Fruit fly (Drosophila melanogaster) whole organism, embryonic: ENCODE measurements around the gene Mpcp2.

Experiments
- Ada2b ChIP-seq: fragments of 200-800 bp; sonication (Bioruptor generic); IDR thresholded peaks from 2 replicates; pipeline ENCODE4 v1.3.6; 2022; ENCODE audit warnings: missing biosample characterization, missing genetic modification characterization
- Aef1 ChIP-seq: fragments of 200-800 bp; sonication (Bioruptor generic); IDR thresholded peaks from 3 replicates; pipeline ENCODE4 v1.3.6; 2022; ENCODE audit warnings: missing biosample characterization, missing genetic modification characterization
- BEAF-32 ChIP-seq: fragments of 200-800 bp; sonication (Bioruptor generic); optimal IDR thresholded peaks from 3 replicates; lab custom pipeline; 2017; ENCODE audit warnings: missing biosample characterization, missing genetic modification characterization, mild to moderate bottlenecking, moderate library complexity, missing genetic modification reagents
- Bteb2 ChIP-seq: fragments of 200-800 bp; sonication (Bioruptor generic); optimal IDR thresholded peaks from 2 replicates; lab custom pipeline; 2016; ENCODE audit warnings: missing biosample characterization, missing genetic modification characterization
- CG10209 ChIP-seq: fragments of 200-800 bp; sonication (Bioruptor generic); optimal IDR thresholded peaks from 3 replicates; lab custom pipeline; 2017; ENCODE audit warnings: missing biosample characterization, mild to moderate bottlenecking, missing genetic modification characterization, missing genetic modification reagents
- CG10565 ChIP-seq: fragments of 200-800 bp; sonication (Bioruptor generic); optimal IDR thresholded peaks from 3 replicates; lab custom pipeline; 2016; ENCODE audit warnings: missing biosample characterization, mild to moderate bottlenecking, missing genetic modification characterization
- CG11247 ChIP-seq: fragments of 200-800 bp; sonication (Bioruptor generic); IDR thresholded peaks from 2 replicates; pipeline ENCODE4 v1.3.6; 2022; ENCODE audit warnings: missing biosample characterization, missing genetic modification characterization
- CG12236 ChIP-seq: fragments of 200-800 bp; sonication (Bioruptor generic); optimal IDR thresholded peaks from 2 replicates; lab custom pipeline; 2016; ENCODE audit warnings: missing biosample characterization, missing genetic modification characterization
- CG14441 ChIP-seq: fragments of 200-800 bp; sonication (Bioruptor generic); IDR thresholded peaks from 2 replicates; pipeline ENCODE4 v1.3.6; 2022; ENCODE audit warnings: missing biosample characterization, missing genetic modification characterization
- CG1529 ChIP-seq: fragments of 200-800 bp; sonication (Bioruptor generic); optimal IDR thresholded peaks from 3 replicates; lab custom pipeline; 2018; ENCODE audit warnings: missing biosample characterization, missing genetic modification characterization
- CG15514 ChIP-seq: fragments of 200-800 bp; sonication (Bioruptor generic); optimal IDR thresholded peaks from 3 replicates; lab custom pipeline; 2017; ENCODE audit warnings: missing biosample characterization, missing genetic modification characterization, mild to moderate bottlenecking, moderate library complexity, missing genetic modification reagents
- CG15601 ChIP-seq: fragments of 200-800 bp; sonication (Bioruptor generic); optimal IDR thresholded peaks from 3 replicates; lab custom pipeline; 2019; ENCODE audit warnings: missing biosample characterization, mild to moderate bottlenecking, missing genetic modification characterization, moderate library complexity
- CG2712 ChIP-seq: fragments of 200-800 bp; optimal IDR thresholded peaks from 3 replicates; lab custom pipeline; 2019; ENCODE audit warnings: missing biosample characterization, mild to moderate bottlenecking, missing genetic modification characterization, moderate library complexity
- CG2889 ChIP-seq: fragments of 200-800 bp; sonication (Bioruptor generic); IDR thresholded peaks from 3 replicates; pipeline ENCODE4 v1.3.6; 2022; ENCODE audit warnings: missing biosample characterization, missing genetic modification characterization
- CG31365 ChIP-seq: fragments of 200-800 bp; sonication (Bioruptor generic); optimal IDR thresholded peaks from 2 replicates; lab custom pipeline; 2018; ENCODE audit warnings: missing biosample characterization, mild to moderate bottlenecking, missing genetic modification characterization
- CG43689 ChIP-seq: fragments of 200-800 bp; sonication (Bioruptor generic); IDR thresholded peaks from 2 replicates; pipeline ENCODE4 v1.3.6; 2022; ENCODE audit warnings: missing biosample characterization, missing genetic modification characterization
- CG6272 ChIP-seq: fragments of 200-800 bp; sonication (Bioruptor generic); IDR thresholded peaks from 2 replicates; pipeline ENCODE4 v1.3.6; 2022; ENCODE audit warnings: missing biosample characterization, missing genetic modification characterization
- CG6654 ChIP-seq: fragments of 200-800 bp; sonication (Bioruptor generic); optimal IDR thresholded peaks from 2 replicates; lab custom pipeline; 2017; ENCODE audit warnings: missing biosample characterization, mild to moderate bottlenecking, missing genetic modification characterization
- CG7271 ChIP-seq: fragments of 200-800 bp; sonication (Bioruptor generic); optimal IDR thresholded peaks from 2 replicates; lab custom pipeline; 2018; ENCODE audit warnings: missing biosample characterization, mild to moderate bottlenecking, missing genetic modification characterization, moderate library complexity
- CG7357 ChIP-seq: fragments of 200-800 bp; sonication (Bioruptor generic); IDR thresholded peaks from 3 replicates; pipeline ENCODE4 v1.3.6; 2022; ENCODE audit warnings: missing biosample characterization, missing genetic modification characterization
- Dbx ChIP-seq: fragments of 200-800 bp; sonication (Bioruptor generic); IDR thresholded peaks from 3 replicates; pipeline ENCODE4 v1.3.6; 2022; ENCODE audit warnings: missing biosample characterization, missing genetic modification characterization
- Dip3 ChIP-seq: fragments of 200-800 bp; sonication (Bioruptor generic); optimal IDR thresholded peaks from 3 replicates; lab custom pipeline; 2016; ENCODE audit warnings: missing biosample characterization, missing genetic modification characterization
- Drgx ChIP-seq: fragments of 200-800 bp; sonication (Bioruptor generic); IDR thresholded peaks from 2 replicates; pipeline ENCODE4 v1.3.6; 2022; ENCODE audit warnings: missing biosample characterization, missing genetic modification characterization
- Ets97D ChIP-seq: fragments of 200-800 bp; sonication (Bioruptor generic); optimal IDR thresholded peaks from 3 replicates; lab custom pipeline; 2016; ENCODE audit warnings: missing biosample characterization, missing genetic modification characterization
- Hand ChIP-seq: fragments of 200-800 bp; sonication (Bioruptor generic); optimal IDR thresholded peaks from 2 replicates; lab custom pipeline; 2017; ENCODE audit warnings: mild to moderate bottlenecking, missing biosample characterization, missing genetic modification reagents, missing genetic modification characterization
- Hmx ChIP-seq: fragments of 200-800 bp; sonication (Bioruptor generic); optimal IDR thresholded peaks from 2 replicates; lab custom pipeline; 2016; ENCODE audit warnings: missing biosample characterization, missing genetic modification characterization
- MBD-R2 ChIP-seq: fragments of 200-800 bp; sonication (Bioruptor generic); IDR thresholded peaks from 2 replicates; pipeline ENCODE4 v1.3.6; 2022; ENCODE audit warnings: missing biosample characterization, missing genetic modification characterization
- Mad ChIP-seq: fragments of 200-800 bp; sonication (Bioruptor generic); optimal IDR thresholded peaks from 2 replicates; lab custom pipeline; 2016; ENCODE audit warnings: missing biosample characterization, missing genetic modification characterization
- Max ChIP-seq: fragments of 200-800 bp; sonication (Bioruptor generic); optimal IDR thresholded peaks from 2 replicates; lab custom pipeline; 2016; ENCODE audit warnings: missing biosample characterization, mild to moderate bottlenecking, missing genetic modification characterization
- Neu2 ChIP-seq: fragments of 200-800 bp; sonication (Bioruptor generic); optimal IDR thresholded peaks from 3 replicates; lab custom pipeline; 2016; ENCODE audit warnings: missing biosample characterization, missing genetic modification characterization, borderline replicate concordance
- Oli ChIP-seq: fragments of 200-800 bp; sonication (Bioruptor generic); optimal IDR thresholded peaks from 2 replicates; lab custom pipeline; 2018; ENCODE audit warnings: missing biosample characterization, mild to moderate bottlenecking, missing genetic modification characterization, moderate library complexity
- Taf1 ChIP-seq: fragments of 200-800 bp; sonication (Bioruptor generic); IDR thresholded peaks from 2 replicates; pipeline ENCODE4 v1.3.6; 2022; ENCODE audit warnings: missing biosample characterization, missing genetic modification characterization
- Xbp1 ChIP-seq: fragments of 200-800 bp; sonication (Bioruptor generic); optimal IDR thresholded peaks from 3 replicates; lab custom pipeline; 2016; ENCODE audit warnings: missing biosample characterization, mild to moderate bottlenecking, missing genetic modification characterization
- ab ChIP-seq: fragments of 200-800 bp; sonication (Bioruptor generic); optimal IDR thresholded peaks from 2 replicates; lab custom pipeline; 2016; ENCODE audit warnings: missing biosample characterization, missing genetic modification characterization
- ap ChIP-seq: fragments of 200-800 bp; sonication (Bioruptor generic); IDR thresholded peaks from 2 replicates; pipeline ENCODE4 v1.3.6; 2022; ENCODE audit warnings: missing biosample characterization, missing genetic modification characterization
- crc ChIP-seq: fragments of 200-800 bp; sonication (Bioruptor generic); optimal IDR thresholded peaks from 2 replicates; lab custom pipeline; 2016; ENCODE audit warnings: missing biosample characterization, missing genetic modification characterization
- crp ChIP-seq, 2 experiments: fragments of 200-800 bp; sonication (Bioruptor generic); optimal IDR thresholded peaks; 2 replicates in 1 of 2; 3 replicates in 1 of 2; lab custom pipeline; 2017; ENCODE audit warnings: missing biosample characterization in 2 of 2, missing genetic modification characterization in 2 of 2, mild to moderate bottlenecking in 1 of 2, moderate library complexity in 1 of 2
- dati ChIP-seq: fragments of 200-800 bp; sonication (Bioruptor generic); IDR thresholded peaks from 2 replicates; pipeline ENCODE4 v1.3.6; 2022; ENCODE audit warnings: missing biosample characterization, missing genetic modification characterization
- dpn ChIP-seq, 2 experiments: fragments of 200-800 bp; sonication (Bioruptor generic); optimal IDR thresholded peaks; 3 replicates each; lab custom pipeline; 2016; ENCODE audit warnings: missing biosample characterization in 2 of 2, missing genetic modification characterization in 2 of 2
- fd64A ChIP-seq: fragments of 200-800 bp; sonication (Bioruptor generic); optimal IDR thresholded peaks from 3 replicates; lab custom pipeline; 2018; ENCODE audit warnings: missing biosample characterization, mild to moderate bottlenecking, missing genetic modification characterization
- lola ChIP-seq, 3 experiments: fragments of >200 bp in 2 of 3; fragments of 200-800 bp in 1 of 3; sonication (Bioruptor generic) in 1 of 3; optimal IDR thresholded peaks; 2 replicates each; lab custom pipeline; 2017 to 2019; ENCODE audit warnings: missing biosample characterization in 3 of 3, missing genetic modification characterization in 3 of 3, mild to moderate bottlenecking in 1 of 3, moderate library complexity in 1 of 3
- nau ChIP-seq: fragments of 200-800 bp; sonication (Bioruptor generic); optimal IDR thresholded peaks from 3 replicates; lab custom pipeline; 2017; ENCODE audit warnings: missing biosample characterization, mild to moderate bottlenecking, missing genetic modification characterization, missing genetic modification reagents
- pita ChIP-seq: fragments of 200-800 bp; sonication (Bioruptor generic); optimal IDR thresholded peaks from 2 replicates; lab custom pipeline; 2017; ENCODE audit warnings: missing biosample characterization, mild to moderate bottlenecking, missing genetic modification characterization
- pum ChIP-seq: fragments of 200-800 bp; sonication (Bioruptor generic); optimal IDR thresholded peaks from 2 replicates; lab custom pipeline; 2016; ENCODE audit warnings: missing biosample characterization, missing genetic modification characterization
- rib ChIP-seq: fragments of 200-800 bp; sonication (Bioruptor generic); IDR thresholded peaks from 2 replicates; pipeline ENCODE4 v1.3.6; 2022; ENCODE audit warnings: missing biosample characterization, missing genetic modification characterization
- salm ChIP-seq: fragments of 200-800 bp; sonication (Bioruptor generic); optimal IDR thresholded peaks from 2 replicates; lab custom pipeline; 2018; ENCODE audit warnings: missing biosample characterization, mild to moderate bottlenecking, missing genetic modification characterization
- sens-2 ChIP-seq: fragments of 200-800 bp; sonication (Bioruptor generic); IDR thresholded peaks from 2 replicates; pipeline ENCODE4 v1.3.6; 2022; ENCODE audit warnings: missing biosample characterization, missing genetic modification characterization
- seq ChIP-seq: fragments of 200-800 bp; sonication (Bioruptor generic); IDR thresholded peaks from 2 replicates; pipeline ENCODE4 v1.3.6; 2022; ENCODE audit warnings: missing biosample characterization, missing genetic modification characterization
- tap ChIP-seq: fragments of 200-800 bp; optimal IDR thresholded peaks from 3 replicates; lab custom pipeline; 2019; ENCODE audit warnings: missing biosample characterization, mild to moderate bottlenecking, missing genetic modification characterization, moderate library complexity
- vfl ChIP-seq: fragments of 200-800 bp; sonication (Bioruptor generic); optimal IDR thresholded peaks from 2 replicates; lab custom pipeline; 2016; ENCODE audit warnings: missing biosample characterization, missing genetic modification characterization
- wor ChIP-seq: fragments of 200-800 bp; sonication (Bioruptor generic); IDR thresholded peaks from 2 replicates; pipeline ENCODE4 v1.3.6; 2022; ENCODE audit warnings: missing biosample characterization, missing genetic modification characterization

Mpcp2 gene

dm6 chr3L:14537435-14537991, at the start of gene Mpcp2 (continued):
- TF ChIP-seq CG15514 (peak; percentile 86), CG10209 (GFP tag; lab: Kevin White, UChicago) (no peak), Xbp1 (GFP tag; lab: Kevin White, UChicago) (peak; percentile 9), salm (tag; lab: Kevin White, UChicago) (no peak), vfl (peak; percentile 2), CG15601 (tag; lab: Kevin White, UChicago) (peak; percentile 58), CG43689 (GFP tag; lab: Robert Waterston, UW) (no peak), CG2712 (tag; lab: Kevin White, UChicago) (peak; percentile 73), fd64A (no peak), MBD-R2 (GFP tag; lab: Robert Waterston, UW) (peak; percentile 32; the same call in 1 of the 2 replicates), CG2889 (GFP tag; lab: Robert Waterston, UW) (no peak), pita (GFP tag; lab: Kevin White, UChicago) (peak; percentile 99), CG11247 (GFP tag; lab: Robert Waterston, UW) (no peak), ab (no peak), BEAF-32 (peak; percentile 62), nau (GFP tag; lab: Kevin White, UChicago) (peak; percentile 50), CG6654 (no peak), CG31365 (peak; percentile 17), crc (GFP tag; lab: Kevin White, UChicago) (no peak), dati (GFP tag; lab: Robert Waterston, UW) (no peak), seq (GFP tag; lab: Robert Waterston, UW) (no peak), CG7271 (tag; lab: Kevin White, UChicago) (no peak), Drgx (GFP tag; lab: Robert Waterston, UW) (no peak), Hmx (GFP tag; lab: Kevin White, UChicago) (no peak), CG12236 (GFP tag; lab: Kevin White, UChicago) (no peak), lola (GFP tag; optimal IDR thresholded peaks at IDR 0.05; lab: Kevin White, UChicago) (no peak), Ada2b (no peak; the same call in 1 of the 2 replicates), dpn (GFP tag; optimal IDR thresholded peaks at IDR 0.05; lab: Kevin White, UChicago) (peak in 1 of 2 experiments; percentile 34), tap (tag; lab: Kevin White, UChicago) (peak; percentile 22), rib (GFP tag; lab: Robert Waterston, UW) (no peak; the same call in 1 of the 2 replicates), Dbx (peak; percentile 54; the same call in 1 of the 3 replicates), ap (GFP tag; lab: Robert Waterston, UW) (no peak), CG1529 (GFP tag; lab: Kevin White, UChicago) (no peak), Max (GFP tag; lab: Kevin White, UChicago) (no peak), Ets97D (GFP tag; lab: Kevin White, UChicago) (peak; percentile 86), Mad (GFP tag; lab: Kevin White, UChicago) (peak; percentile 62), pum (GFP tag; lab: Kevin White, UChicago) (no peak), sens-2 (GFP tag; lab: Robert Waterston, UW) (no peak), wor (GFP tag; lab: Robert Waterston, UW) (no peak), Hand (GFP tag; lab: Kevin White, UChicago) (no peak), CG6272 (GFP tag; lab: Robert Waterston, UW) (no peak), Dip3 (GFP tag; lab: Kevin White, UChicago) (peak; percentile 65), Bteb2 (GFP tag; lab: Kevin White, UChicago) (no peak), Aef1 (GFP tag; lab: Robert Waterston, UW) (no peak), CG14441 (GFP tag; lab: Robert Waterston, UW) (no peak), Taf1 (GFP tag; lab: Robert Waterston, UW) (no peak), crp (GFP tag; optimal IDR thresholded peaks at IDR 0.05; lab: Kevin White, UChicago) (peak in 1 of 2 experiments; percentile 66), Oli (tag; lab: Kevin White, UChicago) (no peak), CG7357 (GFP tag; lab: Robert Waterston, UW) (no peak), CG10565 (no peak), Neu2 (GFP tag; lab: Kevin White, UChicago) (no peak)
